Worm (Caenorhabditis elegans) whole organism, young adult: ENCODE data around the gene mpk-2.
A peak's percentile ranks its signal among the peaks of the same experiment; 100 is the strongest.

Experiments
- F33H1.4 ChIP-seq: fragments of 200-800 bp; sonication (Bioruptor generic); IDR thresholded peaks from 2 replicates; pipeline ENCODE4 v1.3.6; 2022; ENCODE audit warnings: missing genetic modification reagents, missing genetic modification characterization, missing compliant biosample characterization
- F39B2.1 ChIP-seq: fragments of 200-800 bp; sonication (Bioruptor generic); IDR thresholded peaks from 2 replicates; pipeline ENCODE4 v1.3.6; 2022; ENCODE audit warnings: missing genetic modification reagents, missing genetic modification characterization, missing compliant biosample characterization
- F49E8.2 ChIP-seq: sonication (generic microtip); optimal IDR thresholded peaks from 3 replicates; lab custom pipeline; 2017; ENCODE audit warnings: missing genetic modification characterization, mild to moderate bottlenecking, missing compliant biosample characterization, antibody characterized with exemption, moderate library complexity; ENCODE audit not compliant: insufficient read depth
- K12H6.12 ChIP-seq: fragments of 200-800 bp; sonication (Bioruptor generic); optimal IDR thresholded peaks from 2 replicates; lab custom pipeline; 2018; ENCODE audit warnings: mild to moderate bottlenecking, missing genetic modification characterization, missing compliant biosample characterization
- T26A5.8 ChIP-seq: sonication (generic microtip); optimal IDR thresholded peaks from 2 replicates; lab custom pipeline; 2016; ENCODE audit warnings: missing genetic modification characterization, missing compliant biosample characterization
- Y53G8AR.9 ChIP-seq: fragments of 200-800 bp; sonication (Bioruptor generic); conservative IDR thresholded peaks from 2 replicates; pipeline ENCODE4 v1.3.6; 2022; ENCODE audit warnings: missing genetic modification reagents, missing genetic modification characterization, missing compliant biosample characterization
- Y56A3A.18 ChIP-seq: fragments of 200-800 bp; sonication (Bioruptor generic); IDR thresholded peaks from 2 replicates; pipeline ENCODE4 v1.3.6; 2022; ENCODE audit warnings: missing genetic modification reagents, missing genetic modification characterization, missing compliant biosample characterization
- ZK185.1 ChIP-seq: sonication (generic microtip); optimal IDR thresholded peaks from 2 replicates; lab custom pipeline; 2016; ENCODE audit warnings: mild to moderate bottlenecking, missing genetic modification characterization, missing compliant biosample characterization; ENCODE audit not compliant: poor library complexity, severe bottlenecking
- aptf-2 ChIP-seq: fragments of 200-800 bp; sonication (Bioruptor generic); conservative IDR thresholded peaks from 2 replicates; pipeline ENCODE4 v1.3.6; 2022; ENCODE audit warnings: missing genetic modification reagents, missing genetic modification characterization, missing compliant biosample characterization
- atf-7 ChIP-seq: sonication (generic microtip); optimal IDR thresholded peaks from 2 replicates; lab custom pipeline; 2017; ENCODE audit warnings: mild to moderate bottlenecking, missing genetic modification characterization, missing compliant biosample characterization
- athp-1 ChIP-seq: sonication (generic microtip); optimal IDR thresholded peaks from 2 replicates; lab custom pipeline; 2017; ENCODE audit warnings: mild to moderate bottlenecking, missing genetic modification characterization, missing compliant biosample characterization
- attf-3 ChIP-seq: fragments of 200-800 bp; sonication (Bioruptor generic); conservative IDR thresholded peaks from 2 replicates; pipeline ENCODE4 v1.3.6; 2022; ENCODE audit warnings: missing genetic modification reagents, missing genetic modification characterization, missing compliant biosample characterization
- attf-5 ChIP-seq: fragments of 200-800 bp; sonication (Bioruptor generic); optimal IDR thresholded peaks from 2 replicates; lab custom pipeline; 2018; ENCODE audit warnings: mild to moderate bottlenecking, missing genetic modification characterization, missing compliant biosample characterization
- bed-2 ChIP-seq: fragments of 200-800 bp; sonication (Bioruptor generic); IDR thresholded peaks from 2 replicates; pipeline ENCODE4 v1.3.6; 2022; ENCODE audit warnings: missing genetic modification reagents, missing genetic modification characterization, missing compliant biosample characterization
- ccch-3 ChIP-seq: fragments of 200-800 bp; sonication (Bioruptor generic); optimal IDR thresholded peaks from 2 replicates; lab custom pipeline; 2018; ENCODE audit warnings: mild to moderate bottlenecking, missing genetic modification characterization, missing compliant biosample characterization
- cebp-2 ChIP-seq: fragments of 200-800 bp; sonication (Bioruptor generic); IDR thresholded peaks from 2 replicates; pipeline ENCODE4 v1.3.6; 2022; ENCODE audit warnings: missing genetic modification characterization, missing compliant biosample characterization
- ceh-40 ChIP-seq: fragments of 200-800 bp; sonication (Bioruptor generic); IDR thresholded peaks from 2 replicates; pipeline ENCODE4 v1.3.6; 2022; ENCODE audit warnings: missing genetic modification characterization, missing compliant biosample characterization
- ceh-79 ChIP-seq: sonication (generic microtip); optimal IDR thresholded peaks from 2 replicates; lab custom pipeline; 2017; ENCODE audit warnings: mild to moderate bottlenecking, missing genetic modification characterization, missing compliant biosample characterization
- dox-1 ChIP-seq: fragments of 200-800 bp; sonication (Bioruptor generic); IDR thresholded peaks from 2 replicates; pipeline ENCODE4 v1.3.6; 2022; ENCODE audit warnings: missing genetic modification reagents, missing genetic modification characterization, missing compliant biosample characterization
- dpff-1 ChIP-seq: sonication (generic microtip); optimal IDR thresholded peaks from 2 replicates; lab custom pipeline; 2017; ENCODE audit warnings: mild to moderate bottlenecking, missing genetic modification characterization, missing compliant biosample characterization
- dpl-1 ChIP-seq: fragments of 150-350 bp; optimal IDR thresholded peaks from 2 replicates; lab custom pipeline; 2014; ENCODE audit warnings: missing biosample characterization, missing genetic modification reagents, missing genetic modification characterization
- egl-18 ChIP-seq: fragments of 200-800 bp; sonication (Bioruptor generic); IDR thresholded peaks from 2 replicates; pipeline ENCODE4 v1.3.6; 2022; ENCODE audit warnings: missing genetic modification reagents, missing genetic modification characterization, missing compliant biosample characterization
- ets-4 ChIP-seq: fragments of 200-800 bp; sonication (Bioruptor generic); optimal IDR thresholded peaks from 2 replicates; lab custom pipeline; 2018; ENCODE audit warnings: mild to moderate bottlenecking, missing genetic modification characterization, missing compliant biosample characterization
- hlh-12 ChIP-seq: sonication (generic microtip); optimal IDR thresholded peaks from 2 replicates; lab custom pipeline; 2016; ENCODE audit warnings: missing genetic modification characterization, missing compliant biosample characterization
- hlh-26 ChIP-seq: fragments of 200-800 bp; sonication (Bioruptor generic); conservative IDR thresholded peaks from 2 replicates; pipeline ENCODE4 v1.3.6; 2022; ENCODE audit warnings: missing genetic modification reagents, missing genetic modification characterization, missing compliant biosample characterization
- hmg-20 ChIP-seq: fragments of 200-800 bp; sonication (Bioruptor generic); IDR thresholded peaks from 2 replicates; pipeline ENCODE4 v1.3.6; 2022; ENCODE audit warnings: missing genetic modification reagents, missing genetic modification characterization, missing compliant biosample characterization
- hrde-1 ChIP-seq: sonication (generic microtip); optimal IDR thresholded peaks from 2 replicates; lab custom pipeline; 2016; ENCODE audit warnings: missing genetic modification characterization, mild to moderate bottlenecking, missing compliant biosample characterization, moderate library complexity, missing genotype, missing genetic modification reagents, borderline replicate concordance
- let-526 ChIP-seq: fragments of 200-800 bp; sonication (Bioruptor generic); IDR thresholded peaks from 2 replicates; pipeline ENCODE4 v1.3.6; 2022; ENCODE audit warnings: missing genetic modification reagents, missing genetic modification characterization, missing compliant biosample characterization
- lin-54 ChIP-seq: fragments of 200-800 bp; sonication (Bioruptor generic); optimal IDR thresholded peaks from 2 replicates; lab custom pipeline; 2018; ENCODE audit warnings: mild to moderate bottlenecking, missing genetic modification characterization, missing compliant biosample characterization
- madf-6 ChIP-seq: fragments of 200-800 bp; sonication (Bioruptor generic); IDR thresholded peaks from 2 replicates; pipeline ENCODE4 v1.3.6; 2022; ENCODE audit warnings: missing genetic modification reagents, missing genetic modification characterization, missing compliant biosample characterization
- mcd-1 ChIP-seq: fragments of 200-800 bp; sonication (Bioruptor generic); IDR thresholded peaks from 2 replicates; pipeline ENCODE4 v1.3.6; 2022; ENCODE audit warnings: missing genetic modification reagents, missing genetic modification characterization, missing compliant biosample characterization
- mel-28 ChIP-seq: sonication (generic microtip); optimal IDR thresholded peaks from 2 replicates; lab custom pipeline; 2016; ENCODE audit warnings: borderline replicate concordance, mild to moderate bottlenecking, missing genetic modification characterization, missing compliant biosample characterization
- nfya-2 ChIP-seq: fragments of 200-800 bp; sonication (Bioruptor generic); IDR thresholded peaks from 2 replicates; pipeline ENCODE4 v1.3.6; 2022; ENCODE audit warnings: missing genetic modification reagents, missing genetic modification characterization, missing compliant biosample characterization
- nhr-80 ChIP-seq: sonication (generic microtip); optimal IDR thresholded peaks from 2 replicates; lab custom pipeline; 2016; ENCODE audit warnings: missing genetic modification characterization, missing compliant biosample characterization
- nhr-90 ChIP-seq: sonication (generic microtip); optimal IDR thresholded peaks from 2 replicates; lab custom pipeline; 2016; ENCODE audit warnings: missing genotype, mild to moderate bottlenecking, missing genetic modification characterization, missing compliant biosample characterization
- pbrm-1 ChIP-seq: fragments of 200-800 bp; sonication (Bioruptor generic); IDR thresholded peaks from 2 replicates; pipeline ENCODE4 v1.3.6; 2022; ENCODE audit warnings: missing genetic modification reagents, missing genetic modification characterization, missing compliant biosample characterization
- snpc-1.1 ChIP-seq: sonication (generic microtip); optimal IDR thresholded peaks from 2 replicates; lab custom pipeline; 2017; ENCODE audit warnings: missing genetic modification characterization, mild to moderate bottlenecking, missing compliant biosample characterization, antibody characterized with exemption, moderate library complexity, missing genotype, missing genetic modification reagents; ENCODE audit not compliant: insufficient read depth
- tbp1 ChIP-seq: fragments of 200-800 bp; sonication (Bioruptor generic); optimal IDR thresholded peaks from 2 replicates; lab custom pipeline; 2018; ENCODE audit warnings: mild to moderate bottlenecking, missing genetic modification characterization, missing compliant biosample characterization
- tbx-9 ChIP-seq: sonication (generic microtip); optimal IDR thresholded peaks from 2 replicates; lab custom pipeline; 2016; ENCODE audit warnings: borderline replicate concordance, missing genetic modification characterization, inconsistent platforms, missing compliant biosample characterization
- tlf-1 ChIP-seq: fragments of 200-800 bp; sonication (Bioruptor generic); optimal IDR thresholded peaks from 2 replicates; lab custom pipeline; 2018; ENCODE audit warnings: mild to moderate bottlenecking, missing genetic modification characterization, missing compliant biosample characterization
- unc-130 ChIP-seq: sonication (generic microtip); optimal IDR thresholded peaks from 2 replicates; lab custom pipeline; 2016; ENCODE audit warnings: missing genetic modification reagents, missing genetic modification characterization, missing compliant biosample characterization
- zim-3 ChIP-seq: sonication (generic microtip); optimal IDR thresholded peaks from 2 replicates; lab custom pipeline; 2017; ENCODE audit warnings: mild to moderate bottlenecking, missing genetic modification characterization, moderate library complexity, missing compliant biosample characterization
- ztf-18 ChIP-seq: sonication (generic microtip); optimal IDR thresholded peaks from 2 replicates; lab custom pipeline; 2016; ENCODE audit warnings: missing genotype, mild to moderate bottlenecking, missing genetic modification characterization, missing compliant biosample characterization
- ztf-25 ChIP-seq: fragments of 200-800 bp; sonication (Bioruptor generic); IDR thresholded peaks from 2 replicates; pipeline ENCODE4 v1.3.6; 2022; ENCODE audit warnings: missing genetic modification reagents, missing genetic modification characterization, missing compliant biosample characterization
- ztf-26 ChIP-seq: sonication (generic microtip); optimal IDR thresholded peaks from 2 replicates; lab custom pipeline; 2017; ENCODE audit warnings: missing genetic modification characterization, missing compliant biosample characterization

The mpk-2 gene

ce11 chrII:5101701-5102100 lies 2.2 kb upstream of the mpk-2 start, which contains the start of the genes idpb-3 and idpb-1 (continued):
- no peak for TF ChIP-seq cebp-2 (GFP tag; lab: Robert Waterston, UW)

ce11 chrII:5103189-5103588 lies 729 bp upstream of the mpk-2 start:
- no peak for TF ChIP-seq pbrm-1 (GFP tag; lab: Robert Waterston, UW)
- TF ChIP-seq ztf-18 (tag; lab: Kevin White, UChicago): no peak
- no peak for TF ChIP-seq Y56A3A.18
- TF ChIP-seq hmg-20 (GFP tag; lab: Robert Waterston, UW): no peak
- TF ChIP-seq ztf-26 (tag; lab: Kevin White, UChicago): no peak
- no peak for TF ChIP-seq nhr-90
- TF ChIP-seq hlh-26 (GFP tag; lab: Robert Waterston, UW): no peak
- no peak for TF ChIP-seq lin-54 (GFP tag; lab: Kevin White, UChicago)

- peak; percentile 71 for TF ChIP-seq unc-130
- peak; percentile 94 for TF ChIP-seq ZK185.1 (tag; lab: Kevin White, UChicago)
- peak; percentile 98 for TF ChIP-seq tbp1 (GFP tag; lab: Kevin White, UChicago)
- peak; percentile 77 for TF ChIP-seq attf-5 (GFP tag; lab: Kevin White, UChicago)
- 0 out of 2 replicates have a peak, but pooled peaks have one; percentile 57 for TF ChIP-seq egl-18 (GFP tag; lab: Robert Waterston, UW)
- peak; percentile 71 for TF ChIP-seq T26A5.8 (tag; lab: Kevin White, UChicago)
- TF ChIP-seq snpc-1.1 (tag; lab: Kevin White, UChicago): peak; percentile 70
- TF ChIP-seq ztf-25 (GFP tag; lab: Robert Waterston, UW): peak; percentile 92
- TF ChIP-seq ceh-40: peak; percentile 93
- TF ChIP-seq F49E8.2 (tag; lab: Kevin White, UChicago): peak; percentile 64
- peak; percentile 1 for TF ChIP-seq dpl-1 (GFP tag; lab: Kevin White, UChicago)
- TF ChIP-seq dpff-1 (tag; lab: Kevin White, UChicago): peak; percentile 28
- no peak for TF ChIP-seq bed-2
- TF ChIP-seq attf-3 (GFP tag; lab: Robert Waterston, UW): peak; percentile 52
- TF ChIP-seq K12H6.12 (tag; lab: Kevin White, UChicago): peak; percentile 64
- peak; percentile 70 for TF ChIP-seq ceh-79 (tag; lab: Kevin White, UChicago)
- TF ChIP-seq Y53G8AR.9: peak; percentile 61
- TF ChIP-seq mcd-1 (GFP tag; lab: Robert Waterston, UW): no peak; the same call in 1 of the 2 replicates
- TF ChIP-seq let-526 (GFP tag; lab: Robert Waterston, UW): peak; percentile 70
- peak; percentile 54 for TF ChIP-seq nhr-80
- TF ChIP-seq F39B2.1 (GFP tag; lab: Robert Waterston, UW): no peak
- peak; percentile 97 for TF ChIP-seq nhr-90
- peak; percentile 93 for TF ChIP-seq zim-3
- TF ChIP-seq mel-28 (tag; lab: Kevin White, UChicago): peak; percentile 29
- peak; percentile 90 for TF ChIP-seq athp-1 (tag; lab: Kevin White, UChicago)
- peak; percentile 90 for TF ChIP-seq hrde-1 (tag; lab: Kevin White, UChicago)
- peak; percentile 46 for TF ChIP-seq F33H1.4 (GFP tag; lab: Robert Waterston, UW)
- peak; percentile 63 for TF ChIP-seq atf-7
- peak; percentile 78 for TF ChIP-seq hlh-12 (tag; lab: Kevin White, UChicago)
- peak; percentile 67 for TF ChIP-seq ets-4 (GFP tag; lab: Kevin White, UChicago)
- 0 out of 2 replicates have a peak, but pooled peaks have one; percentile 56 for TF ChIP-seq aptf-2 (GFP tag; lab: Robert Waterston, UW)
- no peak for TF ChIP-seq nfya-2 (GFP tag; lab: Robert Waterston, UW)
- TF ChIP-seq tlf-1 (GFP tag; lab: Kevin White, UChicago): peak; percentile 36
- TF ChIP-seq madf-6: peak; percentile 75
- peak; percentile 83; the same call in 1 of the 2 replicates for TF ChIP-seq Y56A3A.18
- peak; percentile 13 for TF ChIP-seq ccch-3 (GFP tag; lab: Kevin White, UChicago)
- peak; percentile 90; the same call in 1 of the 2 replicates for TF ChIP-seq dox-1
- peak; percentile 79 for TF ChIP-seq tbx-9 (tag; lab: Kevin White, UChicago)
Measured at ce11 chrII:5105020-5105419, 1.1 kb downstream of the mpk-2 start.
